Worm (Caenorhabditis elegans) whole organism, young adult: Measurements from ENCODE around the gene agr-1.

Experiments used
- B0035.1 ChIP-seq: sonication (generic microtip); optimal IDR thresholded peaks from 2 replicates; lab custom pipeline; 2016; ENCODE audit warnings: missing genetic modification characterization, mild to moderate bottlenecking, missing compliant biosample characterization, missing genotype, missing genetic modification reagents
- B0336.3 ChIP-seq: fragments of 200-800 bp; sonication (Bioruptor generic); IDR thresholded peaks from 2 replicates; pipeline ENCODE4 v1.3.6; 2022; ENCODE audit warnings: missing genetic modification characterization, missing compliant biosample characterization
- C17E4.6 ChIP-seq: fragments of 200-800 bp; sonication (Bioruptor generic); IDR thresholded peaks from 2 replicates; pipeline ENCODE4 v1.3.6; 2022; ENCODE audit warnings: missing genetic modification reagents, missing genetic modification characterization, missing compliant biosample characterization
- F33H1.4 ChIP-seq: fragments of 200-800 bp; sonication (Bioruptor generic); IDR thresholded peaks from 2 replicates; pipeline ENCODE4 v1.3.6; 2022; ENCODE audit warnings: missing genetic modification reagents, missing genetic modification characterization, missing compliant biosample characterization
- F49E8.2 ChIP-seq: sonication (generic microtip); optimal IDR thresholded peaks from 3 replicates; lab custom pipeline; 2017; ENCODE audit warnings: missing genetic modification characterization, mild to moderate bottlenecking, missing compliant biosample characterization, antibody characterized with exemption, moderate library complexity; ENCODE audit not compliant: insufficient read depth
- Y53F4B.3 ChIP-seq: fragments of 200-800 bp; sonication (Bioruptor generic); IDR thresholded peaks from 2 replicates; pipeline ENCODE4 v1.3.6; 2022; ENCODE audit warnings: missing genetic modification reagents, missing genetic modification characterization, missing compliant biosample characterization
- Y79H2A.3 ChIP-seq: fragments of 200-800 bp; sonication (Bioruptor generic); conservative IDR thresholded peaks from 2 replicates; pipeline ENCODE4 v1.3.6; 2022; ENCODE audit warnings: missing genetic modification reagents, missing genetic modification characterization, missing compliant biosample characterization
- athp-1 ChIP-seq: sonication (generic microtip); optimal IDR thresholded peaks from 2 replicates; lab custom pipeline; 2017; ENCODE audit warnings: mild to moderate bottlenecking, missing genetic modification characterization, missing compliant biosample characterization
- attf-3 ChIP-seq: fragments of 200-800 bp; sonication (Bioruptor generic); conservative IDR thresholded peaks from 2 replicates; pipeline ENCODE4 v1.3.6; 2022; ENCODE audit warnings: missing genetic modification reagents, missing genetic modification characterization, missing compliant biosample characterization
- attf-6 ChIP-seq: fragments of 200-800 bp; sonication (Bioruptor generic); IDR thresholded peaks from 2 replicates; pipeline ENCODE4 v1.3.6; 2022; ENCODE audit warnings: missing genetic modification reagents, missing genetic modification characterization, missing compliant biosample characterization
- ceh-100 ChIP-seq: fragments of 200-800 bp; sonication (Bioruptor generic); IDR thresholded peaks from 2 replicates; pipeline ENCODE4 v1.3.6; 2022; ENCODE audit warnings: missing genetic modification reagents, missing genetic modification characterization, missing compliant biosample characterization
- ceh-40 ChIP-seq: fragments of 200-800 bp; sonication (Bioruptor generic); IDR thresholded peaks from 2 replicates; pipeline ENCODE4 v1.3.6; 2022; ENCODE audit warnings: missing genetic modification characterization, missing compliant biosample characterization
- ceh-91 ChIP-seq: fragments of 200-800 bp; sonication (Bioruptor generic); IDR thresholded peaks from 2 replicates; pipeline ENCODE4 v1.3.6; 2022; ENCODE audit warnings: missing genetic modification reagents, missing genetic modification characterization, missing compliant biosample characterization
- chd-7 ChIP-seq: sonication (generic microtip); optimal IDR thresholded peaks from 2 replicates; lab custom pipeline; 2016; ENCODE audit warnings: mild to moderate bottlenecking, missing genetic modification characterization, moderate library complexity, missing compliant biosample characterization
- egl-44 ChIP-seq: fragments of 200-800 bp; sonication (Bioruptor generic); IDR thresholded peaks from 2 replicates; pipeline ENCODE4 v1.3.6; 2022; ENCODE audit warnings: missing genetic modification reagents, missing genetic modification characterization, missing compliant biosample characterization
- gei-17 ChIP-seq: fragments of 200-800 bp; sonication (Bioruptor generic); optimal IDR thresholded peaks from 2 replicates; lab custom pipeline; 2018; ENCODE audit warnings: mild to moderate bottlenecking, missing genetic modification characterization, missing compliant biosample characterization
- hlh-26 ChIP-seq: fragments of 200-800 bp; sonication (Bioruptor generic); conservative IDR thresholded peaks from 2 replicates; pipeline ENCODE4 v1.3.6; 2022; ENCODE audit warnings: missing genetic modification reagents, missing genetic modification characterization, missing compliant biosample characterization
- hmg-1.2 ChIP-seq: fragments of 200-800 bp; sonication (Bioruptor generic); IDR thresholded peaks from 2 replicates; pipeline ENCODE4 v1.3.6; 2022; ENCODE audit warnings: missing genetic modification reagents, missing genetic modification characterization, missing compliant biosample characterization
- hrde-1 ChIP-seq: sonication (generic microtip); optimal IDR thresholded peaks from 2 replicates; lab custom pipeline; 2016; ENCODE audit warnings: missing genetic modification characterization, mild to moderate bottlenecking, missing compliant biosample characterization, moderate library complexity, missing genotype, missing genetic modification reagents, borderline replicate concordance
- let-607 ChIP-seq, 2 experiments: fragments of 200-800 bp in 1 of 2; sonication (Bioruptor generic) in 1 of 2; sonication (generic microtip) in 1 of 2; optimal IDR thresholded peaks; 2 replicates each; lab custom pipeline; 2016 to 2018; ENCODE audit warnings: mild to moderate bottlenecking in 2 of 2, missing compliant biosample characterization in 2 of 2, missing genetic modification characterization in 2 of 2, moderate library complexity in 2 of 2, missing genotype in 1 of 2
- lir-1 ChIP-seq: fragments of 200-800 bp; sonication (Bioruptor generic); conservative IDR thresholded peaks from 2 replicates; pipeline ENCODE4 v1.3.6; 2022; ENCODE audit warnings: missing genetic modification reagents, missing genetic modification characterization, missing compliant biosample characterization
- mel-28 ChIP-seq: sonication (generic microtip); optimal IDR thresholded peaks from 2 replicates; lab custom pipeline; 2016; ENCODE audit warnings: borderline replicate concordance, mild to moderate bottlenecking, missing genetic modification characterization, missing compliant biosample characterization
- nhr-27 ChIP-seq: fragments of 200-800 bp; sonication (Bioruptor generic); optimal IDR thresholded peaks from 2 replicates; lab custom pipeline; 2018; ENCODE audit warnings: mild to moderate bottlenecking, missing genetic modification characterization, moderate library complexity, missing compliant biosample characterization
- rec-8 ChIP-seq, 2 experiments: sonication (generic microtip); optimal IDR thresholded peaks; 2 replicates each; lab custom pipeline; 2016; ENCODE audit warnings: mild to moderate bottlenecking in 2 of 2, missing genetic modification characterization in 2 of 2, missing genetic modification reagents in 2 of 2, missing genotype in 2 of 2, missing biosample characterization in 1 of 2, missing compliant biosample characterization in 1 of 2, moderate library complexity in 1 of 2
- repo-1 ChIP-seq: sonication (generic microtip); optimal IDR thresholded peaks from 2 replicates; lab custom pipeline; 2017; ENCODE audit warnings: mild to moderate bottlenecking, missing genetic modification characterization, missing compliant biosample characterization
- snpc-3.4 ChIP-seq: sonication (generic microtip); optimal IDR thresholded peaks from 2 replicates; lab custom pipeline; 2017; ENCODE audit warnings: missing genetic modification characterization, mild to moderate bottlenecking, missing compliant biosample characterization, antibody characterized with exemption, moderate library complexity, missing genotype, missing genetic modification reagents
- snpc-4 ChIP-seq, 5 experiments: fragments of 150-350 bp in 1 of 5; sonication (generic microtip) in 4 of 5; optimal IDR thresholded peaks; 2 replicates each; lab custom pipeline; 2014 to 2018; ENCODE audit warnings: missing genetic modification characterization in 5 of 5, missing biosample characterization in 3 of 5, antibody characterized with exemption in 2 of 5, mild to moderate bottlenecking in 2 of 5, missing compliant biosample characterization in 2 of 5, missing genotype in 2 of 5, moderate library complexity in 2 of 5, missing genetic modification reagents in 1 of 5
- unc-62 ChIP-seq: fragments of 150-350 bp; optimal IDR thresholded peaks from 2 replicates; lab custom pipeline; 2014; ENCODE audit warnings: missing biosample characterization, missing genetic modification reagents, missing genetic modification characterization
- zim-3 ChIP-seq: sonication (generic microtip); optimal IDR thresholded peaks from 2 replicates; lab custom pipeline; 2017; ENCODE audit warnings: mild to moderate bottlenecking, missing genetic modification characterization, moderate library complexity, missing compliant biosample characterization

Gene agr-1

ce11 chrII:6734674-6735073, 40.3 kb downstream of the agr-1 start, which contains the start of gene T14B4.3 (continued):
- TF ChIP-seq let-607 (tag; optimal IDR thresholded peaks at IDR 0.05; lab: Kevin White, UChicago) (no peak), hlh-26 (GFP tag; lab: Robert Waterston, UW) (no peak), athp-1 (tag; lab: Kevin White, UChicago) (no peak), attf-3 (GFP tag; lab: Robert Waterston, UW) (peak; percentile 56; the same call in 1 of the 2 replicates), chd-7 (tag; lab: Kevin White, UChicago) (no peak), ceh-40 (GFP tag; lab: Robert Waterston, UW) (no peak), C17E4.6 (GFP tag; lab: Robert Waterston, UW) (no peak), ceh-91 (GFP tag; lab: Robert Waterston, UW) (no peak), lir-1 (GFP tag; lab: Robert Waterston, UW) (0 out of 2 replicates have a peak, but pooled peaks have one; percentile 24), snpc-4 (GFP tag; optimal IDR thresholded peaks at IDR 0.05; lab: Kevin White, UChicago) (no peak), snpc-4 (tag; optimal IDR thresholded peaks at IDR 0.05; lab: Kevin White, UChicago) (peak in 1 of 4 experiments; percentile 20), B0336.3 (GFP tag; lab: Robert Waterston, UW) (no peak), ceh-100 (GFP tag; lab: Robert Waterston, UW) (peak; percentile 97), hrde-1 (tag; lab: Kevin White, UChicago) (no peak)
- TF ChIP-seq, all 124 proteins: peak for 18

ce11 chrII:6733718-6734117, 41.3 kb downstream of the agr-1 start, which contains the start of gene T14B4.9:
T14B4.9 (minus strand) TSS chrII:6733818.
- TF ChIP-seq repo-1 (tag; lab: Kevin White, UChicago) (no peak), zim-3 (tag; lab: Kevin White, UChicago) (no peak), C17E4.6 (GFP tag; lab: Robert Waterston, UW) (no peak), attf-6 (GFP tag; lab: Robert Waterston, UW) (no peak), unc-62 (GFP tag; lab: Kevin White, UChicago) (no peak), mel-28 (tag; lab: Kevin White, UChicago) (no peak), let-607 (tag; optimal IDR thresholded peaks at IDR 0.05; lab: Kevin White, UChicago) (no peak), rec-8 (tag; optimal IDR thresholded peaks at IDR 0.05; lab: Kevin White, UChicago) (no peak), Y53F4B.3 (GFP tag; lab: Robert Waterston, UW) (no peak), egl-44 (GFP tag; lab: Robert Waterston, UW) (no peak), snpc-3.4 (tag; lab: Kevin White, UChicago) (no peak), gei-17 (GFP tag; lab: Kevin White, UChicago) (no peak), Y79H2A.3 (GFP tag; lab: Robert Waterston, UW) (no peak), B0035.1 (tag; lab: Kevin White, UChicago) (no peak)

ce11 chrII:6729331-6729730, 45.6 kb downstream of the agr-1 start, which contains the start of gene T14B4.8:
T14B4.8 (minus strand) TSS chrII:6729390.
- TF ChIP-seq hmg-1.2 (GFP tag; lab: Robert Waterston, UW) (peak; percentile 63; the same call in 1 of the 2 replicates), F49E8.2 (tag; lab: Kevin White, UChicago) (no peak)

- TF ChIP-seq F33H1.4 (GFP tag; lab: Robert Waterston, UW) (no peak), nhr-27 (tag; lab: Kevin White, UChicago) (no peak), athp-1 (tag; lab: Kevin White, UChicago) (no peak)
These were observed 48.2 kb downstream of the agr-1 start for ce11 chrII:6726814-6727213.
